Fruit fly (Drosophila melanogaster) whole organism, embryonic: ENCODE results near the gene Abl.

Experiments used
- Antp ChIP-seq: fragments of 200-800 bp; sonication (Bioruptor generic); optimal IDR thresholded peaks from 3 replicates; lab custom pipeline; 2016; ENCODE audit warnings: missing biosample characterization, missing genetic modification characterization
- Asciz ChIP-seq: fragments of 200-800 bp; sonication (Bioruptor generic); optimal IDR thresholded peaks from 2 replicates; lab custom pipeline; 2017; ENCODE audit warnings: missing biosample characterization, mild to moderate bottlenecking, missing genetic modification characterization, missing genetic modification reagents
- Awh ChIP-seq: fragments of 200-800 bp; sonication (Bioruptor generic); IDR thresholded peaks from 2 replicates; pipeline ENCODE4, ENCODE4 v1.3.6; 2022; ENCODE audit warnings: missing biosample characterization, missing genetic modification characterization
- CG11093 ChIP-seq: fragments of 200-800 bp; sonication (Bioruptor generic); IDR thresholded peaks from 3 replicates; pipeline ENCODE4 v1.3.6; 2022; ENCODE audit warnings: missing biosample characterization, missing genetic modification characterization
- CG11247 ChIP-seq: fragments of 200-800 bp; sonication (Bioruptor generic); IDR thresholded peaks from 2 replicates; pipeline ENCODE4 v1.3.6; 2022; ENCODE audit warnings: missing biosample characterization, missing genetic modification characterization
- CG11504 ChIP-seq: fragments of 200-800 bp; sonication (Bioruptor generic); optimal IDR thresholded peaks from 3 replicates; lab custom pipeline; 2019; ENCODE audit warnings: missing biosample characterization, mild to moderate bottlenecking, missing genetic modification characterization, moderate library complexity
- CG11560 ChIP-seq: fragments of 200-800 bp; sonication (Bioruptor generic); IDR thresholded peaks from 3 replicates; pipeline ENCODE4 v1.3.6; 2022; ENCODE audit warnings: missing biosample characterization, missing genetic modification characterization
- CG11723 ChIP-seq: fragments of 200-800 bp; sonication (Bioruptor generic); optimal IDR thresholded peaks from 2 replicates; lab custom pipeline; 2017; ENCODE audit warnings: missing biosample characterization, mild to moderate bottlenecking, missing genetic modification characterization
- CG12942 ChIP-seq: fragments of 200-800 bp; sonication (Bioruptor generic); optimal IDR thresholded peaks from 3 replicates; lab custom pipeline; 2016; ENCODE audit warnings: missing biosample characterization, missing genetic modification characterization
- CG13123 ChIP-seq: fragments of 200-800 bp; sonication (Bioruptor generic); optimal IDR thresholded peaks from 2 replicates; lab custom pipeline; 2016; ENCODE audit warnings: missing biosample characterization, missing genetic modification characterization
- CG13287 ChIP-seq: fragments of 200-800 bp; sonication (Bioruptor generic); IDR thresholded peaks from 2 replicates; pipeline ENCODE4 v1.3.6; 2022; ENCODE audit warnings: missing biosample characterization, missing genetic modification characterization; ENCODE audit not compliant: partially characterized antibody
- CG13624 ChIP-seq: fragments of 200-800 bp; sonication (Bioruptor generic); optimal IDR thresholded peaks from 2 replicates; lab custom pipeline; 2016; ENCODE audit warnings: missing biosample characterization, missing genetic modification characterization
- CG16779 ChIP-seq: fragments of 200-800 bp; sonication (Bioruptor generic); IDR thresholded peaks from 2 replicates; pipeline ENCODE4 v1.3.6; 2022; ENCODE audit warnings: missing biosample characterization, missing genetic modification characterization
- CG17359 ChIP-seq: fragments of 200-800 bp; sonication (Bioruptor generic); optimal IDR thresholded peaks from 3 replicates; lab custom pipeline; 2018; ENCODE audit warnings: missing biosample characterization, mild to moderate bottlenecking, missing genetic modification characterization, moderate library complexity
- CG17361 ChIP-seq: fragments of 200-800 bp; sonication (Bioruptor generic); IDR thresholded peaks from 3 replicates; pipeline ENCODE4 v1.3.6; 2022; ENCODE audit warnings: missing biosample characterization, missing genetic modification characterization
- CG18476 ChIP-seq: fragments of 200-800 bp; sonication (Bioruptor generic); optimal IDR thresholded peaks from 2 replicates; lab custom pipeline; 2016; ENCODE audit warnings: missing biosample characterization, mild to moderate bottlenecking, missing genetic modification characterization
- CG2678 ChIP-seq: fragments of 200-800 bp; sonication (Bioruptor generic); optimal IDR thresholded peaks from 3 replicates; lab custom pipeline; 2019; ENCODE audit warnings: missing biosample characterization, mild to moderate bottlenecking, missing genetic modification characterization, moderate library complexity
- CG30403 ChIP-seq: fragments of 200-800 bp; sonication (Bioruptor generic); optimal IDR thresholded peaks from 3 replicates; lab custom pipeline; 2016; ENCODE audit warnings: missing biosample characterization, missing genetic modification characterization
- CG3163 ChIP-seq: fragments of 200-800 bp; sonication (Bioruptor generic); optimal IDR thresholded peaks from 3 replicates; lab custom pipeline; 2016; ENCODE audit warnings: missing biosample characterization, missing genetic modification characterization
- CG32772 ChIP-seq: fragments of 200-800 bp; sonication (Bioruptor generic); IDR thresholded peaks from 2 replicates; pipeline ENCODE4 v1.3.6; 2022; ENCODE audit warnings: missing biosample characterization, missing genetic modification characterization
- CG4404 ChIP-seq: fragments of 200-800 bp; sonication (Bioruptor generic); IDR thresholded peaks from 2 replicates; pipeline ENCODE4 v1.3.6; 2022; ENCODE audit warnings: missing biosample characterization, missing genetic modification characterization
- CG4424 ChIP-seq: fragments of 200-800 bp; sonication (Bioruptor generic); optimal IDR thresholded peaks from 3 replicates; lab custom pipeline; 2016; ENCODE audit warnings: missing biosample characterization, missing genetic modification characterization
- CG4730 ChIP-seq: fragments of 200-800 bp; sonication (Bioruptor generic); IDR thresholded peaks from 2 replicates; pipeline ENCODE4 v1.3.6; 2022; ENCODE audit warnings: missing biosample characterization, missing genetic modification characterization
- CG7357 ChIP-seq: fragments of 200-800 bp; sonication (Bioruptor generic); IDR thresholded peaks from 3 replicates; pipeline ENCODE4 v1.3.6; 2022; ENCODE audit warnings: missing biosample characterization, missing genetic modification characterization
- CG7372 ChIP-seq: fragments of 200-800 bp; sonication (Bioruptor generic); IDR thresholded peaks from 2 replicates; pipeline ENCODE4 v1.3.6; 2022; ENCODE audit warnings: missing biosample characterization, missing genetic modification characterization
- CG7963 ChIP-seq: fragments of 200-800 bp; sonication (Bioruptor generic); IDR thresholded peaks from 3 replicates; pipeline ENCODE4 v1.3.6; 2022; ENCODE audit warnings: missing biosample characterization, missing genetic modification characterization; ENCODE audit not compliant: partially characterized antibody
- Doc3 ChIP-seq: fragments of 200-800 bp; sonication (Bioruptor generic); IDR thresholded peaks from 3 replicates; pipeline ENCODE4 v1.3.6; 2022; ENCODE audit warnings: missing biosample characterization, missing genetic modification characterization; ENCODE audit not compliant: partially characterized antibody
- HLH3B ChIP-seq: fragments of 200-800 bp; sonication (Bioruptor generic); IDR thresholded peaks from 2 replicates; pipeline ENCODE4 v1.3.6; 2022; ENCODE audit warnings: missing biosample characterization, missing genetic modification characterization
- HmgD ChIP-seq: fragments of 200-800 bp; sonication (Bioruptor generic); optimal IDR thresholded peaks from 3 replicates; lab custom pipeline; 2016; ENCODE audit warnings: missing biosample characterization, missing genetic modification characterization
- Hsf ChIP-seq: fragments of 200-800 bp; sonication (Bioruptor generic); optimal IDR thresholded peaks from 3 replicates; lab custom pipeline; 2016; ENCODE audit warnings: missing biosample characterization, missing genetic modification characterization
- Opbp ChIP-seq: fragments of 200-800 bp; sonication (Bioruptor generic); IDR thresholded peaks from 3 replicates; pipeline ENCODE4 v1.3.6; 2022; ENCODE audit warnings: missing biosample characterization, missing genetic modification characterization; ENCODE audit not compliant: partially characterized antibody
- Side ChIP-seq: fragments of 200-800 bp; sonication (Bioruptor generic); optimal IDR thresholded peaks from 2 replicates; lab custom pipeline; 2016; ENCODE audit warnings: missing biosample characterization, missing genetic modification characterization
- Taf1 ChIP-seq: fragments of 200-800 bp; sonication (Bioruptor generic); IDR thresholded peaks from 2 replicates; pipeline ENCODE4 v1.3.6; 2022; ENCODE audit warnings: missing biosample characterization, missing genetic modification characterization
- ab ChIP-seq: fragments of 200-800 bp; sonication (Bioruptor generic); optimal IDR thresholded peaks from 2 replicates; lab custom pipeline; 2016; ENCODE audit warnings: missing biosample characterization, missing genetic modification characterization
- bsh ChIP-seq, 2 experiments: fragments of 200-800 bp; sonication (Bioruptor generic); optimal IDR thresholded peaks; 2 replicates each; lab custom pipeline; 2017 to 2018; ENCODE audit warnings: mild to moderate bottlenecking in 2 of 2, missing biosample characterization in 2 of 2, missing genetic modification characterization in 2 of 2, moderate library complexity in 1 of 2
- chm ChIP-seq: fragments of 200-800 bp; sonication (Bioruptor generic); IDR thresholded peaks from 2 replicates; pipeline ENCODE4 v1.3.6; 2022; ENCODE audit warnings: missing biosample characterization, missing genetic modification characterization
- chn ChIP-seq: fragments of 200-800 bp; sonication (Bioruptor generic); optimal IDR thresholded peaks from 2 replicates; lab custom pipeline; 2016; ENCODE audit warnings: missing biosample characterization, missing genetic modification characterization
- ci ChIP-seq: fragments of 200-800 bp; sonication (Bioruptor generic); IDR thresholded peaks from 3 replicates; pipeline ENCODE4 v1.3.6; 2022; ENCODE audit warnings: missing biosample characterization, missing genetic modification characterization
- crol ChIP-seq: fragments of 200-800 bp; sonication (Bioruptor generic); IDR thresholded peaks from 2 replicates; pipeline ENCODE4 v1.3.6; 2022; ENCODE audit warnings: missing biosample characterization, missing genetic modification characterization
- danr ChIP-seq: fragments of 200-800 bp; sonication (Bioruptor generic); IDR thresholded peaks from 2 replicates; pipeline ENCODE4 v1.3.6; 2022; ENCODE audit warnings: missing biosample characterization, missing genetic modification characterization
- eve ChIP-seq, 2 experiments: fragments of >200 bp; optimal IDR thresholded peaks; 2 replicates each; lab custom pipeline; 2017; ENCODE audit warnings: missing biosample characterization in 2 of 2, missing genetic modification characterization in 2 of 2
- ewg ChIP-seq: fragments of 200-800 bp; sonication (Bioruptor generic); optimal IDR thresholded peaks from 3 replicates; lab custom pipeline; 2017; ENCODE audit warnings: mild to moderate bottlenecking, missing biosample characterization, missing genetic modification reagents, missing genetic modification characterization
- gcm ChIP-seq: fragments of 200-800 bp; sonication (Bioruptor generic); optimal IDR thresholded peaks from 2 replicates; lab custom pipeline; 2019; ENCODE audit warnings: missing biosample characterization, mild to moderate bottlenecking, missing genetic modification characterization, moderate library complexity
- gt ChIP-seq: fragments of 200-800 bp; sonication (Bioruptor generic); IDR thresholded peaks from 2 replicates; pipeline ENCODE4 v1.3.6; 2022; ENCODE audit warnings: missing biosample characterization, missing genetic modification characterization
- knrl ChIP-seq: fragments of 200-800 bp; sonication (Bioruptor generic); IDR thresholded peaks from 3 replicates; pipeline ENCODE4 v1.3.6; 2022; ENCODE audit warnings: missing biosample characterization, missing genetic modification characterization; ENCODE audit not compliant: partially characterized antibody
- lmd ChIP-seq: fragments of 200-800 bp; sonication (Bioruptor generic); IDR thresholded peaks from 2 replicates; pipeline ENCODE4 v1.3.6; 2022; ENCODE audit warnings: missing biosample characterization, missing genetic modification characterization
- nerfin-1 ChIP-seq: fragments of 200-800 bp; sonication (Bioruptor generic); optimal IDR thresholded peaks from 3 replicates; lab custom pipeline; 2019; ENCODE audit warnings: missing biosample characterization, mild to moderate bottlenecking, missing genetic modification characterization, moderate library complexity
- psq ChIP-seq: fragments of 200-800 bp; sonication (Bioruptor generic); optimal IDR thresholded peaks from 2 replicates; lab custom pipeline; 2017; ENCODE audit warnings: missing biosample characterization, missing genetic modification characterization
- rib ChIP-seq: fragments of 200-800 bp; sonication (Bioruptor generic); IDR thresholded peaks from 2 replicates; pipeline ENCODE4 v1.3.6; 2022; ENCODE audit warnings: missing biosample characterization, missing genetic modification characterization
- wdn ChIP-seq: fragments of 200-800 bp; sonication (Bioruptor generic); IDR thresholded peaks from 2 replicates; pipeline ENCODE4 v1.3.6; 2022; ENCODE audit warnings: missing biosample characterization, missing genetic modification characterization
- yki ChIP-seq: fragments of >200 bp; optimal IDR thresholded peaks from 3 replicates; lab custom pipeline; 2018

The Abl gene

dm6 chr3L:16647578-16648113, at the start of gene Abl (continued):
- no peak for TF ChIP-seq CG11723 (GFP tag; lab: Kevin White, UChicago)
- TF ChIP-seq CG11247 = peak; percentile 63
- TF ChIP-seq CG4404 (GFP tag; lab: Robert Waterston, UW) = peak; percentile 22; the same call in 1 of the 2 replicates
- no peak for TF ChIP-seq CG7372
- TF ChIP-seq wdn (GFP tag; lab: Robert Waterston, UW) = 0 out of 2 replicates have a peak, but pooled peaks have one; percentile 23
- TF ChIP-seq CG4730 (GFP tag; lab: Robert Waterston, UW) = no peak
- peak; percentile 3 for TF ChIP-seq Asciz (GFP tag; lab: Kevin White, UChicago)
- TF ChIP-seq knrl = peak; percentile 83
- peak; percentile 76 for TF ChIP-seq ci (GFP tag; lab: Robert Waterston, UW)
- TF ChIP-seq eve (GFP tag; optimal IDR thresholded peaks at IDR 0.05; lab: Kevin White, UChicago) = no peak
- TF ChIP-seq CG17361 = peak; percentile 56; the same call in 1 of the 3 replicates
- peak; percentile 78 for TF ChIP-seq Antp
- no peak for TF ChIP-seq CG7357
- peak; percentile 77; the same call in 1 of the 2 replicates for TF ChIP-seq chm
- TF ChIP-seq CG13287 (GFP tag; lab: Robert Waterston, UW) = peak; percentile 90
- peak; percentile 88 for TF ChIP-seq CG13624 (GFP tag; lab: Kevin White, UChicago)
- peak; percentile 65; the same call in 1 of the 2 replicates for TF ChIP-seq CG16779 (GFP tag; lab: Robert Waterston, UW)
- no peak for TF ChIP-seq CG32772 (GFP tag; lab: Robert Waterston, UW)
- TF ChIP-seq CG11093 (GFP tag; lab: Robert Waterston, UW) = no peak
- TF ChIP-seq HmgD (GFP tag; lab: Kevin White, UChicago) = peak; percentile 97
- peak; percentile 64 for TF ChIP-seq CG4424
- peak; percentile 47 for TF ChIP-seq CG2678 (tag; lab: Kevin White, UChicago)
- TF ChIP-seq CG11504 (tag; lab: Kevin White, UChicago) = peak; percentile 63
- peak; percentile 69; the same call in 2 of the 3 replicates for TF ChIP-seq Doc3 (GFP tag; lab: Robert Waterston, UW)
- no peak for TF ChIP-seq Awh
- peak; percentile 29 for TF ChIP-seq ewg
- TF ChIP-seq psq = no peak
- TF ChIP-seq Side = peak; percentile 74
- peak; percentile 70; the same call in 2 of the 3 replicates for TF ChIP-seq CG11560 (tag; lab: Robert Waterston, UW)
- peak; percentile 75 for TF ChIP-seq CG3163 (GFP tag; lab: Kevin White, UChicago)
- no peak for TF ChIP-seq yki (lab: Kevin White, UChicago)
- peak; percentile 67 for TF ChIP-seq CG7963 (GFP tag; lab: Robert Waterston, UW)
- peak; percentile 31 for TF ChIP-seq gcm (GFP tag; lab: Kevin White, UChicago)
- TF ChIP-seq CG13123 = peak; percentile 70
- TF ChIP-seq bsh (GFP tag; optimal IDR thresholded peaks at IDR 0.05; lab: Kevin White, UChicago) = peak; percentile 36 to 42
- no peak for TF ChIP-seq danr (GFP tag; lab: Robert Waterston, UW)
- TF ChIP-seq nerfin-1 = peak; percentile 89
- TF ChIP-seq Opbp (GFP tag; lab: Robert Waterston, UW) = peak; percentile 77
- 0 out of 2 replicates have a peak, but pooled peaks have one; percentile 18 for TF ChIP-seq HLH3B
- peak; percentile 75 for TF ChIP-seq Hsf
- TF ChIP-seq CG18476 (GFP tag; lab: Kevin White, UChicago) = peak; percentile 33
- peak; percentile 51 for TF ChIP-seq CG12942 (GFP tag; lab: Kevin White, UChicago)
- TF ChIP-seq rib (GFP tag; lab: Robert Waterston, UW) = no peak
- peak; percentile 58 for TF ChIP-seq chn (GFP tag; lab: Kevin White, UChicago)
- TF ChIP-seq Taf1 (GFP tag; lab: Robert Waterston, UW) = no peak
- peak; percentile 61; the same call in 1 of the 2 replicates for TF ChIP-seq crol (GFP tag; lab: Robert Waterston, UW)
- TF ChIP-seq ab = peak; percentile 10
- peak; percentile 49 for TF ChIP-seq CG17359 (tag; lab: Kevin White, UChicago)
- TF ChIP-seq CG30403 (GFP tag; lab: Kevin White, UChicago) = peak; percentile 73
- TF ChIP-seq lmd (GFP tag; lab: Robert Waterston, UW) = peak; percentile 52; the same call in 1 of the 2 replicates
- no peak for TF ChIP-seq gt
